Worm (Caenorhabditis elegans) whole organism, mixed stage, embryonic: Measurements from ENCODE around the gene pqn-37.

Experiments
- bed-3 ChIP-seq: fragments of 200-800 bp; sonication (Bioruptor generic); optimal IDR thresholded peaks from 3 replicates; lab custom pipeline; 2018; ENCODE audit warnings: mild to moderate bottlenecking, missing genetic modification characterization, moderate library complexity, missing compliant biosample characterization
- blmp-1 ChIP-seq: fragments of 150-350 bp; optimal IDR thresholded peaks from 2 replicates; lab custom pipeline; 2014; ENCODE audit warnings: missing biosample characterization, missing genetic modification characterization
- elt-3 ChIP-seq: fragments of 150-350 bp; optimal IDR thresholded peaks from 2 replicates; lab custom pipeline; 2014; ENCODE audit warnings: missing biosample characterization, missing genetic modification characterization
- flh-1 ChIP-seq: fragments of 200-800 bp; sonication (Bioruptor generic); optimal IDR thresholded peaks from 2 replicates; lab custom pipeline; 2018; ENCODE audit warnings: mild to moderate bottlenecking, missing genetic modification characterization, moderate library complexity, missing compliant biosample characterization
- ham-2 ChIP-seq: fragments of 200-800 bp; sonication (Bioruptor generic); optimal IDR thresholded peaks from 2 replicates; lab custom pipeline; 2018; ENCODE audit warnings: mild to moderate bottlenecking, missing genetic modification characterization, missing compliant biosample characterization
- nhr-12 ChIP-seq: fragments of 150-350 bp; optimal IDR thresholded peaks from 2 replicates; lab custom pipeline; 2014; ENCODE audit warnings: missing biosample characterization, missing genetic modification characterization
- sem-2 ChIP-seq: fragments of 200-800 bp; sonication (Bioruptor generic); optimal IDR thresholded peaks from 2 replicates; lab custom pipeline; 2018; ENCODE audit warnings: mild to moderate bottlenecking, missing genetic modification characterization, missing compliant biosample characterization
- snpc-4 ChIP-seq: fragments of 150-350 bp; optimal IDR thresholded peaks from 2 replicates; lab custom pipeline; 2014; ENCODE audit warnings: missing biosample characterization, missing genetic modification characterization
- sptf-1 ChIP-seq: sonication (generic microtip); optimal IDR thresholded peaks from 2 replicates; lab custom pipeline; 2017; ENCODE audit warnings: mild to moderate bottlenecking, missing genetic modification characterization, moderate library complexity, missing compliant biosample characterization
- unc-120 ChIP-seq: sonication (generic microtip); optimal IDR thresholded peaks from 2 replicates; lab custom pipeline; 2017; ENCODE audit warnings: missing genetic modification characterization, missing compliant biosample characterization; ENCODE audit not compliant: poor library complexity, severe bottlenecking
- unc-62 ChIP-seq: fragments of 150-350 bp; optimal IDR thresholded peaks from 2 replicates; lab custom pipeline; 2014; ENCODE audit warnings: missing biosample characterization, missing genetic modification reagents, missing genetic modification characterization

DNA sequence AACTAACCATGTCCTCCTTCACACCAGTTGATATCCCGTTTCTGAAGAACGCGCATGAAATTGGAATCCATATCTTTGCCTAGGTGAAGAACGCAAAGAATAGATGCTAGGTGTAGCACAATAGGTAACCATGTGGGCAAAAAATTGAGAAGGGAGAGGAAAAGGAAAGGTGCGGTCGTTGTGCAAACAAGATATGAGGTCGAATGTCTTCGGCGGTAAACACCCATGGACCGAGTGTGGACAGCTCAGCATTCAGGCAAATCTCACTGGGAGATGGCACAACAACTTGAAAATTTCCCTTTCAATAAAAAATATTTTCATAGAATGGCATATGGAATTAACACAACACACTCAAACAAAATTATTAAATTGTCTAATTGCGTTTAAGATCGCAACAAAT, 40.8 kb downstream of the pqn-37 start, which contains the start of gene F28B4.4:
- no peak for TF ChIP-seq unc-120 (tag; lab: Kevin White, UChicago)
- TF ChIP-seq elt-3 (tag; lab: Kevin White, UChicago) = no peak
- TF ChIP-seq sptf-1 (tag; lab: Kevin White, UChicago) = no peak
- no peak for TF ChIP-seq flh-1 (GFP tag; lab: Kevin White, UChicago)
- no peak for TF ChIP-seq blmp-1 (tag; lab: Kevin White, UChicago)
- no peak for TF ChIP-seq ham-2 (GFP tag; lab: Kevin White, UChicago)
- TF ChIP-seq sem-2 = no peak
- no peak for TF ChIP-seq snpc-4 (tag; lab: Kevin White, UChicago)
- no peak for TF ChIP-seq nhr-12 (tag; lab: Kevin White, UChicago)
- no peak for TF ChIP-seq unc-62 (GFP tag; lab: Kevin White, UChicago)
- TF ChIP-seq bed-3 (GFP tag; lab: Kevin White, UChicago) = no peak
